Worm (Caenorhabditis elegans) whole organism, midembryonic: ENCODE results near the gene fbxa-137.

Experiments
- T22C8.4 ChIP-seq: fragments of 200-800 bp; sonication (Bioruptor generic); IDR thresholded peaks from 2 replicates; pipeline ENCODE4 v1.3.6; 2022; ENCODE audit warnings: missing genetic modification characterization, missing compliant biosample characterization
- flt-1 ChIP-seq: fragments of 200-800 bp; sonication (Bioruptor generic); IDR thresholded peaks from 2 replicates; pipeline ENCODE4 v1.3.6; 2022; ENCODE audit warnings: missing genetic modification characterization, missing compliant biosample characterization
- klf-2 ChIP-seq: fragments of 200-800 bp; sonication (Bioruptor generic); conservative IDR thresholded peaks from 2 replicates; pipeline ENCODE4 v1.3.6; 2022; ENCODE audit warnings: missing genetic modification reagents, missing genetic modification characterization, missing compliant biosample characterization
- med-1 ChIP-seq: sonication (generic microtip); optimal IDR thresholded peaks from 2 replicates; lab custom pipeline; 2017; ENCODE audit warnings: missing genetic modification characterization, mild to moderate bottlenecking, missing compliant biosample characterization, antibody characterized with exemption, missing genetic modification reagents; ENCODE audit not compliant: insufficient read depth
- tab-1 ChIP-seq: fragments of 200-800 bp; sonication (Bioruptor generic); IDR thresholded peaks from 2 replicates; pipeline ENCODE4 v1.3.6; 2022; ENCODE audit warnings: missing genetic modification characterization, missing compliant biosample characterization
- ztf-23 ChIP-seq: fragments of 200-800 bp; sonication (Bioruptor generic); IDR thresholded peaks from 2 replicates; pipeline ENCODE4 v1.3.6; 2022; ENCODE audit warnings: missing genetic modification reagents, missing genetic modification characterization, missing compliant biosample characterization
- ztf-29 ChIP-seq: fragments of 200-800 bp; sonication (Bioruptor generic); IDR thresholded peaks from 2 replicates; pipeline ENCODE4 v1.3.6; 2022; ENCODE audit warnings: missing genetic modification reagents, missing genetic modification characterization, missing compliant biosample characterization

DNA sequence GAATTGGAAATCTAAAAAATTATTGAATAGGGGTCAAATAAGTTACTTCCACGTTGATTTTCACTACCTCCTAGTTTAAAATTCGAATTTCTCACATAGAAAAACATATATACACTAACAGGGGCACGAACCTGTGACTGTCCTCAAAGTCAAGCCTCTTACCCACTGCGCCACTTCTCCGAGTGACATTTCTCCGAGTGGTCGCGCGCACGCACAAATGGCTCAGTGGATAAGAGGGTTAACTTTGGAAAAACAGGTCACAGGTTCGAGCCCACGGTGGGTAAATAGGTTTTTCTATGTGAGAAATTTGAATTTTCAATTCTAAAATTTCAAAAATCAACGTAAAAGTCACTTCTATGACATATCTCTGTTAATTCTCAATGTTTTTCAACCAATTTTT lies 1.4 kb upstream of the fbxa-137 start:
- TF ChIP-seq ztf-23 (no peak), klf-2 (GFP tag; lab: Robert Waterston, UW) (no peak), flt-1 (GFP tag; lab: Robert Waterston, UW) (no peak), med-1 (GFP tag; lab: Kevin White, UChicago) (no peak), ztf-29 (no peak), T22C8.4 (no peak), tab-1 (GFP tag; lab: Robert Waterston, UW) (no peak)
